Fruit fly (Drosophila melanogaster): ENCODE measurements around the gene CG34148.

DNA sequence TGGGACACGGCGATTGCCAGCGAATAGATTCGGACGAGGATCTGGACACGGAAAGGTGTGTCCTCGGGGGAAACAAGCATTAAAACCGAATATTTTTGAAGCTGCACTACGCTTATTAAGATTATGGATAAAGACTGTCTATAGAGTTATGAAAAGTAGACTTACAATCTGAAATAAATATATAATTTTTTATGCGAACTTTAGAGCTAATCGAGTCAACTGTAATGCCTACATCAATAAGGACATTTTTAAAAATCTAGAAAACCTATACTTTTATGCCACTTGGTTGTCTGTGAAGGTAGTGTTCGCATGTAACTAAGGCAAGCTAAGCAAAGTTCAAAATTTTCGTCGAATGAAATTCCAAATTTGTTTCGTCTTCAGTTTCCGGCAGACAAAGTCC lies 5.0 kb downstream of the CG34148 start, which contains the start of gene CG31178:
- TF ChIP-seq fkh (GFP tag; optimal IDR thresholded peaks at IDR 0.05) = no peak
- TF ChIP-seq CG4318 (GFP tag; optimal IDR thresholded peaks at IDR 0.05) = no peak
- no peak for TF ChIP-seq Ets96B (tag; optimal IDR thresholded peaks at IDR 0.05)
- no peak for TF ChIP-seq Eip78C (GFP tag)
